Fruit fly (Drosophila melanogaster): ENCODE data around the gene CG33771.

The CG33771 gene

dm6 chr3L:22647627-22648026, 1.6 kb upstream of the CG33771 start, which contains the start of gene CG33769:
CG33769 (plus strand) TSS chr3L:22647927.
- no peak for TF ChIP-seq dmrt93B (GFP tag; optimal IDR thresholded peaks at IDR 0.05)
- TF ChIP-seq Vsx2 (GFP tag; optimal IDR thresholded peaks at IDR 0.05; ENCODE audit: partially characterized antibody): no peak
- TF ChIP-seq pan (optimal IDR thresholded peaks at IDR 0.05): no peak

- no peak for TF ChIP-seq Myc (optimal IDR thresholded peaks at IDR 0.05)
- TF ChIP-seq br (GFP tag; optimal IDR thresholded peaks at IDR 0.05): no peak
- TF ChIP-seq HLH106 (tag; optimal IDR thresholded peaks at IDR 0.05): no peak
- TF ChIP-seq foxo (GFP tag; optimal IDR thresholded peaks at IDR 0.05): no peak
- no peak for TF ChIP-seq lola (GFP tag; optimal IDR thresholded peaks at IDR 0.05)
- TF ChIP-seq Sp1 (GFP tag; optimal IDR thresholded peaks at IDR 0.05): no peak
- no peak for TF ChIP-seq Dfd (GFP tag; optimal IDR thresholded peaks at IDR 0.05)
- no peak for TF ChIP-seq dsf (GFP tag; optimal IDR thresholded peaks at IDR 0.05; ENCODE audit: borderline replicate concordance)
Observed at dm6 chr3L:22648372-22648771, 824 bp upstream of the CG33771 start, which contains the start of gene CG33770. CG33770 (plus strand) TSS chr3L:22648672.

dm6 chr3L:22652425-22652824, 3.2 kb downstream of the CG33771 start, which contains the start of gene CG33772:
CG33772 (minus strand) TSS chr3L:22652525.
- TF ChIP-seq GATAd (GFP tag; optimal IDR thresholded peaks at IDR 0.05) (no peak), Dfd (GFP tag; optimal IDR thresholded peaks at IDR 0.05) (no peak), jim (GFP tag; optimal IDR thresholded peaks at IDR 0.05) (no peak), psq (GFP tag; optimal IDR thresholded peaks at IDR 0.05) (no peak), Jra (GFP tag; optimal IDR thresholded peaks at IDR 0.05) (no peak), fru (GFP tag; optimal IDR thresholded peaks at IDR 0.05) (no peak), Hr78 (GFP tag; optimal IDR thresholded peaks at IDR 0.05) (no peak), N (GFP tag; optimal IDR thresholded peaks at IDR 0.05) (no peak), Abd-B (GFP tag; optimal IDR thresholded peaks at IDR 0.05) (no peak), dl (GFP tag; optimal IDR thresholded peaks at IDR 0.05; ENCODE audit: insufficient read depth in 1 of 2, partially characterized antibody in 2 of 2) (no peak), dmrt93B (GFP tag; optimal IDR thresholded peaks at IDR 0.05) (no peak), CG32264 (GFP tag; optimal IDR thresholded peaks at IDR 0.05) (no peak), rgr (GFP tag; optimal IDR thresholded peaks at IDR 0.05) (no peak), h (GFP tag; optimal IDR thresholded peaks at IDR 0.05) (no peak), tai (GFP tag; optimal IDR thresholded peaks at IDR 0.05) (no peak), Hr83 (GFP tag; optimal IDR thresholded peaks at IDR 0.05; ENCODE audit: poor library complexity, severe bottlenecking) (no peak), Myc (optimal IDR thresholded peaks at IDR 0.05) (no peak), usp (GFP tag; optimal IDR thresholded peaks at IDR 0.05) (no peak), Dif (GFP tag; optimal IDR thresholded peaks at IDR 0.05; ENCODE audit: partially characterized antibody) (no peak), sage (GFP tag; optimal IDR thresholded peaks at IDR 0.05) (no peak)

- no peak for TF ChIP-seq Jra (GFP tag; optimal IDR thresholded peaks at IDR 0.05)
- peak; percentile 1 for TF ChIP-seq Sp1 (GFP tag; optimal IDR thresholded peaks at IDR 0.05)
- TF ChIP-seq ey (GFP tag; optimal IDR thresholded peaks at IDR 0.05): peak; percentile 44
- TF ChIP-seq OdsH (GFP tag; optimal IDR thresholded peaks at IDR 0.05): peak; percentile 11
- TF ChIP-seq rgr (GFP tag; optimal IDR thresholded peaks at IDR 0.05): peak; percentile 49
- peak; percentile 27 for TF ChIP-seq HLH106 (tag; optimal IDR thresholded peaks at IDR 0.05)
- TF ChIP-seq pan (optimal IDR thresholded peaks at IDR 0.05): no peak
- TF ChIP-seq br (GFP tag; optimal IDR thresholded peaks at IDR 0.05): no peak
- no peak for TF ChIP-seq Dfd (GFP tag; optimal IDR thresholded peaks at IDR 0.05)
- TF ChIP-seq h (GFP tag; optimal IDR thresholded peaks at IDR 0.05): peak; percentile 46
- TF ChIP-seq fru (GFP tag; optimal IDR thresholded peaks at IDR 0.05): peak; percentile 25
- peak in 1 of 2 experiments; percentile 8 for TF ChIP-seq foxo (GFP tag; optimal IDR thresholded peaks at IDR 0.05)
- no peak for TF ChIP-seq CG32264 (GFP tag; optimal IDR thresholded peaks at IDR 0.05)
Observed at dm6 chr3L:22665110-22665509, 15.9 kb downstream of the CG33771 start.

- no peak for TF ChIP-seq Rel (GFP tag; optimal IDR thresholded peaks at IDR 0.05)
- peak; percentile 13 for TF ChIP-seq Rel (tag; optimal IDR thresholded peaks at IDR 0.05)
- TF ChIP-seq h (GFP tag; optimal IDR thresholded peaks at IDR 0.05): no peak
- peak; percentile 12 for TF ChIP-seq rgr (GFP tag; optimal IDR thresholded peaks at IDR 0.05)
Observed at dm6 chr3L:22669275-22670006, 20.2 kb downstream of the CG33771 start, which contains the start of gene Jhbp6. Jhbp6 (plus strand) TSS chr3L:22669956.
